Worm (Caenorhabditis elegans) whole organism, dauer: Measurements from ENCODE around the gene cyn-10.

Experiments
- unc-62 ChIP-seq: sonication (generic microtip); optimal IDR thresholded peaks from 2 replicates; lab custom pipeline; 2017; ENCODE audit warnings: missing biosample characterization, missing genetic modification reagents, missing genetic modification characterization

The cyn-10 gene

DNA sequence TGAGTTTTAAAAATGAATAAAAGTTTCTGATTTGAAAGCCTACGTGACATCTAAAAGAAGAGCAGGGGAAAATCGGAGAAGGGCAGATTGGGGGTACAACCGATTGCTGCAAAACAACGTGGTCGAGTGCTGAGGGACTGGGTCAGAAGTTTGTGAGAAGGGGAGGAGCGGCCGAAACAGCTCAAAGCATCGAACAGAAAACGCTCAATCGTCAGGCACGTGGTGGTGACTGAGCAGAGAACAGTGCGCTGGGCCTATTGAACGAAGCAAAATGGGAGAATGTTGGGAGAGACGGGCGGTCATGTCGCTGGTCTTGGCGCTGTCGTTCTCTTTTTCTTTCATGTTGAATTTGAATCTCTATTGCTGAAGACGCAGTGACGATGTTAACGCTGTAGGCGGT lies 22.0 kb downstream of the cyn-10 start:
- TF ChIP-seq unc-62 (GFP tag; lab: Kevin White, UChicago), result no peak

DNA sequence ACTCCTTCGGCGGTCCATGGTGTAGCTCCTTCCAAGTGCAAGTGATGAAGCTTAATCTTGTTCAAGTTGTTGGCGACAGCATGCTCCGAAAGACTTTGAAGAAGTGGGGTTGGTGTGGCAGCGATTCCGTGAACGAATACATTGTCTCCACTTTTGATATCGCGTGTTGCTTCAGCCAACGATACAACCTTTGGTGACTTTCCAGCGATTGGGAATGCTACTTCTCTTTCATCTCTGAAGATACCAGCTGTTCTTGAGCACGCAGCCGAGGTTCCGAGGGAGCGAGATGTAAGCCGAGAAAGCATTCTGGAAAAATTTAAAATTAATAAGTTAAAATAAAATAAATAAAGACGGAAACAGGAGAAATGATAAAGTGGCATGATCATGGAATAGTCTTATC lies 23.1 kb downstream of the cyn-10 start, which contains the start of gene acer-1:
Gene acer-1 (minus strand): TSS at position 306 of the 400 bp plus-strand sequence.
- no peak for TF ChIP-seq unc-62 (GFP tag; lab: Kevin White, UChicago)

DNA sequence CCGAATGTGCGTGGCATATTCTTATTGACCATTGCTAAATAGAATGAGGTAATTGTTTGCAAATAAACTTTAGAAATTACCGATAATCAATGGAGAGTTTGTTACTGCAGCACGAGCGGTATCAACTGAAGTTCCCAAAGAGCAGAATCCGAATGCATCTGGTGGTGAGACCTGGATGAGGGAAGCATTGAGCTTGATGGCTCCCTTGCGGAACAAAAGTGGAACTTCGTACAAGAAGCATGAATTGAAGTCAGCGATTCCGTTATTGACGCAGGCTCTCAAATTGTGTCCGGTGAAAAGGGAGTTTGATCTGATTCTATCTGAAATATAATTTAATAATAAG lies 23.6 kb downstream of the cyn-10 start:
- TF ChIP-seq unc-62 (GFP tag; lab: Kevin White, UChicago), result no peak

DNA sequence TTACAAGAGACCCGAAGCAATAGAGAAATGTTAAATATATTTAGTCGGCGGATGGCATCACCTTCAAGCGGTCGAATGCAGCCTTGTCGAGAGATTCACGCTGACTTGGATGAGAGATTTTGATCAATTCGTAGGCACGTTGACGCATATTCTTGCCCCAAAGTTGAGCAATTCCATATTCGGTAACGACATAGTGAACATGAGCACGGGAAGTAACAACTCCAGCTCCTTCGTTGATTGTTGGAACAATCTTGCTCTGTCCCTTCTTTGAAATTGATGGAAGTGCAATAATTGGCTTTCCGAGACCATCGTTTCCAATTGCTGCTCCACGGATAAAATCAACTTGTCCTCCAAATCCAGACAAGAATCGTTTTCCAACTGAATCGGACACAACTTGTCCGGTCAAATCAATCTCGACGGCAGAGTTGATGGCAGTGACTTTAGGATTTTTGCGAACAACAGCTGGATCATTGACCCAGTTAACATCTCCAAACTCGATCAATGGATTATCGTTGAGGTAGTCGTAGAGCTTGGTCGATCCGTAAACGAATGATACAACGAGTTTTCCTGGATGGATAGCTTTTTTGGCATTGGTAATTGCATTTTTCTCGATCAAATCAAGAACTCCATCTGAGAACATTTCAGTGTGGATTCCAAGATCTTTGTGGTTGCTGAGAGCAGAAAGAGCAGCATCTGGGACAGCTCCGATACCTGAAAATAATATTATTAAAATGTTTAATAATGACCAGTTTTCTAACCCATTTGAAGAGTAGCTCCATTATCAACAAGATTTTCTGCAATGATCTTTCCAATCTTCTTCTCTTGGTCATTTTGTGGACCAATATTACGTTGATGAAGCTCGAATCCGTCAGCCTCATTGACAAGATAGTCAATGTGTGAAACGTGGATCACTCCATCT lies 24.2 kb downstream of the cyn-10 start:
- TF ChIP-seq unc-62 (GFP tag; lab: Kevin White, UChicago), result no peak

DNA sequence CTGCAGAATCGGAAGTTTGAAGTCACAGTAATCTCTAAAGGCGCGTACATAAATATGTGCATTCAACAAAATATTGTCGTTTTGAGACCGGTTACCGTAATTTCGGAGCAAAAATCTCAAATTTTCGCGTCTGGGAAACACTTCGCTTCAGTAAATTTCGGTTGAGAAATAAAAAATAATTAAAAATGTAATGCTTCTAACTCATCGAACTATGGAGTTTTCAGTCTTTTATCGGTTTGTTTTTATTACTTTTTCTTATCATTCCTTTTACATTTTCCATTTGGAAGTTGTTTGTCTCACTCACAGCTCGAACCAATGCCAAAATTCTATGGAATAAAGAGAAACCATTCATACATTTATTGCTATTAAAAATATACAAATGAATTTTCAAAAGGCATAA lies 25.0 kb downstream of the cyn-10 start:
- TF ChIP-seq unc-62 (GFP tag; lab: Kevin White, UChicago), result no peak

DNA sequence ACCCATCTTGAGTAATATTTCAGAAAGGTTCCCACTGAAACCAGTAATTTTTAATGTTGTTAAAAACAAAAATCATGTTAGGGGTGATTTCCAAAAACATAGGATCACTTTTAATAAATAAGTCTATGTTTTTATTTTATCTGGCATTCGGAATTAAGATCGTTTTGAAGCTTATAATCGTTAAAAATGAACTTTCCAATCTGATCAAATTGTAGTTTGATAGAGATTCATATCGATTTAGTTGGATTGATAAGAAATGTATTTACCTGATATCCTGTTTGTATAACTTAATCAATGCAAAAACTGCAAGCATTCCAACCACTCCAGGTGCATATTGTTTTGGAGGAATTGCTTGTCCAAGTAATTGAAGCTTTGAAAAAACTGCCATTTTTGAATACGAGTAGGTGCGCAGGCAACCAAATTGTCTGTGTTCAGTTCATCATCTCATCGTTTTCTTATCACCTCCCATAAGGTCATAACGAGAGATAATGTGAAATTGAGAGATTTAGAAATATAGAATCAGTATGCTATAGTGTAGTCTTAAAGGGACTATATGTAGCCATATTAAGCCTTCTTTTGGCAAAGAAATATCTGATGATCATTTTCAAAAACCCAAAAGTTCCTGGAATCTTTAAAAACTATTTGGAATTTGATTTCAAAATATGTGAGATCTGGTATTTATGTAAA lies 25.7 kb downstream of the cyn-10 start, which contains the start of gene pmp-2:
Gene pmp-2 (minus strand): TSS at position 487 of the 687 bp plus-strand sequence.
- TF ChIP-seq unc-62 (GFP tag; lab: Kevin White, UChicago), result no peak

DNA sequence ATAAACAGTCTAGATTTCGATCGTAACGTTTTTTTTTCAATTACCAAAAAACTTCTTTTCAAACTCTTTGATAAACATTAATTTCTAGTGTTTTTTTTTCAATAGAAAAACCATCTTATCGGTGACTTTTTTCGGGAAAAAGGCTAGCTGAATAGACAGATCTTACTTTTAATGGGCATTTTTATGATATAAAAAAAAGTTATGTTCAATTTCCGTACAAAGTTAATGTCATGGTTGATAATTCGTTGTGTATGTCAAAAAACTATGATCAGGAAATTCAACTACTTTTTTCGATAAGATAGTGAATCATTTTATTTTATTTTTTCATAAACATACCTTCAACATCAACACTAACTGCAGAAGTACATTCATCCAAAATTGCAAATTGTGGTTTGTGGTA lies 28.6 kb downstream of the cyn-10 start:
- no peak for TF ChIP-seq unc-62 (GFP tag; lab: Kevin White, UChicago)

DNA sequence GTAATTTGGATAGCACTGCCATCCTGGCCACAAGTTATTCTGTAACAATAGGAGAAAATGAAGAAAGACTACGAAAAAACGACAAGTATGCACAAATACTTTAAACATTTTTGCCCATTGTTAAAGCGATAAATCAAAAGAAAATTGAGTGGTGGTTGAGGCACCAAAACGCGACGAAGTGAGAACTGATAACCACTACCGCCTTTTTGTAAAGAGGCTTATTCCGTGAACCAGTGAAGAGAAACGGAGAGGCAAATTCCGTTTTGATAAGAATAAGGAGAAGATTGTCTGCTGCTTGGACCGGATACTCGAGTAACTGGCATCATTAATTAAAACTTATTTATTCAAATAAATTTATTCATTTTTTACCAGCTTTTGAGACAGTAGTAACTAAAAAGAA lies 29.4 kb downstream of the cyn-10 start, which contains the start of gene pmp-1:
Gene pmp-1 (minus strand): TSS at position 39 of the 400 bp plus-strand sequence.
- TF ChIP-seq unc-62 (GFP tag; lab: Kevin White, UChicago), result no peak

DNA sequence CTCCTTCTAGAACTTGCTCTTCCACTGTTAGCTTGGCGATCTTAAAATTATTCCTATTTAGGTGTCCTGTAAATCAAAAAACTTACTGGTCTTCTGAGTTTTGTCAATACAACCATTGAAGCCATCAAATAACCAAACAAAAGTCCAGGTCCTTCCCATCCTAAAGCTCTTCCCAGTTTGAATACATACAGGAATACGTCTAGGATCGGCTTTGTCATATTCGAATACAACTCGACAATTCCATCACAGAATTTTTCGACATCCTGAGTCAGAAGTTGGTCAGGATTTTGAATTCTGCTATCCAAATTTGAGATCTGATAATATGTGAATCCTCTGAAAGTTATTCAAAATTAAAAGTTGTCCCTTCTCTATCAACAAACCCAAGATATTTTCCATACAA lies 30.8 kb downstream of the cyn-10 start:
- TF ChIP-seq unc-62 (GFP tag; lab: Kevin White, UChicago), result no peak

DNA sequence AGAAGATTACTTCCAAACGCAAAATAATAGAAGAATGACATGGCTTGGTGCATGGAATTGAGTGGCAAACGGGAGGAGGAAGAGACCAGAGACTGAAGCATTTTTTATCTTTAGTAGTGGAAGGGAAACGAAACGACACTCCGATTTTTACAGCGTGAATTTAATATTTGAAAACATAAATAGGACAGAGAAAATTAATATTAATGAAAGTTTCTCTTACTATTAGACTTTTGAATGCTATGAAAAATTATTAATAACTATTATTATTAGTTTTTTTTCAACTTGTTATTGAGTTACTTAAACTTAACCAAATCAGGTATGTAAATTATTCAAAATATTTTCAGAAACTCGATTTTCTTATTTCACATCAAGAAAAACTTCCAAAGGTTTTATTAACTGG lies 33.1 kb downstream of the cyn-10 start, which contains the start of gene C44B7.7:
Gene C44B7.7 (minus strand): TSS at position 101 of the 400 bp plus-strand sequence.
- no peak for TF ChIP-seq unc-62 (GFP tag; lab: Kevin White, UChicago)

DNA sequence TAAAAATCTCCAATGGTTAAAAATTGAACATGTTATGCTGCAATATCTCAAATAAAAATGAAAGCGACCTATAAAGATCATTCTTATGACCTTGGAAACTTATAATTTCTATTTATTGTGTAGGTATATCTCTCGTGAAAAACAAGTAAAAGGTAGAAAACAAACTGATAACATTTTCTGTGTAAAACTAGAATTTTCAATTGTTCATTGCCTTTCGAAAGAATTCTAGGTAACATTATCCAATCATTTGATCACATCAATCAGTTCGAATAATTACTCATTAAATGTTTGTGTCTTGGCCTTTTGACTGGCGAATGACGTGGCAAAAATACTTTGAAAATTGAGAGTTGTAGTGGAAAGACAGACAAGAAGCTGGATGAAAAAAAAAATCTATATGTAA lies 35.3 kb downstream of the cyn-10 start:
- no peak for TF ChIP-seq unc-62 (GFP tag; lab: Kevin White, UChicago)

DNA sequence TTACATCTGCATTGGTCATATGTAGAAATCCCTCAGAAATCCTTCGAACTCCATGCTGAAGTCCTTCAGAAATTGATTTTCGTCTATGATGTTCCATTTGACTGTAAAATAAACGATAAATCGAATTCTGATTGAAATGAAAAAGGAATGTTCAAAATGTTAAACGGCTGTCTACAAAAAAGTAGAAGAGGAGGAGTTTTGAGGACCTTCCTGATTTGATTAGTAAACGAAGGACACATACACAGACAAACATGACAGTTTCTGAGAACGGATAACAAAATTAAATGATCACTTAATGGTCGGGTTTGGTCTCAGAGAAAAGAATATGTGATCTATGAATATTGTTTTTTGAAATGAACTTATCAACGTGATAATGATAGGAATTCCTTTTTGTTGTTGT lies 36.2 kb downstream of the cyn-10 start, which contains the start of gene slc-36.5:
Gene slc-36.5 (minus strand): TSS at position 101 of the 400 bp plus-strand sequence.
- TF ChIP-seq unc-62 (GFP tag; lab: Kevin White, UChicago), result no peak

DNA sequence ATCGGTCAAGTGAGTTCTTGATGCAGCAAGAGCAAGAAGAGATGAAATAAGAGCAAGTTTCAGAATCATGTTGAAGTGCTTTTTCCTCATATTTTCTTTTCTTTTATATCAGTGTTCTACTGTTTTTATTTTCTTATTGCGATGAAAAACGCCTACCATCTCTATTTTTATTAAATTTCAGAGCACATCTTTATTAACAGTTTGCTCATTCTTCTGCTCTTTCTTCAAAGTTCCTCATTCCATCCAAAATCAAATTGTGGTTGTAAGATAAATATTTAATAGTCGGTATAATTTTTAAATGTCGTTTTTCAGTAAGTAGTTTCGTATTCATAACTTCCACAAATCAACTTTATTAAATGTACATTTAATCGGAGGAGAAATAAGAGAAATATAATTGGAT lies 40.7 kb downstream of the cyn-10 start, which contains the start of gene C44B7.5:
Gene C44B7.5 (minus strand): TSS at position 101 of the 400 bp plus-strand sequence.
- no peak for TF ChIP-seq unc-62 (GFP tag; lab: Kevin White, UChicago)

DNA sequence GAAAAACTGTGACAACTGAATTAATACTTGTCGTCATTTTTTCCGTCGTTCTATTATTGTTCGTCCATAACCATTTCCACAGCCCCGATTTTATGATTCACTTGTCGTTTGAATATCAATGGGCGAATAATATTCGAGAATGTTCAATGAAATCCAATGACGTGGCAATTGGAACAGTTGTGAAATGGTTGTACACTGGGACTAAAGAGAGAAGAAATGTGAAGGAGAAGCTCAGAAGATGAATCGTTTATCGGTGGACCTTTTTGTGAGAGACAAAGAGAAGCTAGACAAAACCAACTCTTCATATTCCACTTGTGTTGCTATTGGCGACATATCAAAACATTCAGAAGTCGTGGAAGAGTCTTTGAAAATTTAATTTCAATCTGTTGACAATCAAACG lies 42.4 kb downstream of the cyn-10 start, which contains the start of gene clhm-1:
Gene clhm-1 (minus strand): TSS at position 207 of the 400 bp plus-strand sequence.
- no peak for TF ChIP-seq unc-62 (GFP tag; lab: Kevin White, UChicago)

DNA sequence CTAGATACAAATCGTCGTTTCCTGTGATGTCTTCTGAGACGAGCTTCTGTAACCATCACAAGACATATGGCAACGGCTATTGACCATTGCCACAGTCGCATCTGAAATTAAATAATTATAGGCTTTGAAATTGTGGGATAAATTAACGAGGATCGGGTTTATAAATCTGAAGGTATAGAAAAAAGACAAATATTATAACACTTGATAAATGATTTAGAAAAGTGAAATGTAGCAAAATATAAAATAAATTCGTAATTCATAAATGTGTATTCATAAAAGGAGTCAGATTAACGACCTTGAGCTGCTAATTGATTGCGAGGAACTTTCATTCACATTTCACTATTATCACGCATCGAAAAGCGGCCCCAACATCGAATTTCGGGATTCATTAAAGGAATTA lies 49.5 kb downstream of the cyn-10 start, which contains the start of gene aff-1:
Gene aff-1 (minus strand): TSS at position 101 of the 400 bp plus-strand sequence.
- no peak for TF ChIP-seq unc-62 (GFP tag; lab: Kevin White, UChicago)
